Worm (Caenorhabditis elegans) whole organism, mixed stage, embryonic: Measurements from ENCODE around the gene nid-1.

Experiments
- M03D4.4 ChIP-seq: sonication (generic microtip); optimal IDR thresholded peaks from 2 replicates; lab custom pipeline; 2017; ENCODE audit warnings: mild to moderate bottlenecking, missing genetic modification characterization, missing compliant biosample characterization
- ces-1 ChIP-seq: fragments of 150-350 bp; optimal IDR thresholded peaks from 2 replicates; lab custom pipeline; 2014; ENCODE audit warnings: missing biosample characterization, missing genetic modification reagents, missing genetic modification characterization
- elt-1 ChIP-seq: sonication (generic microtip); optimal IDR thresholded peaks from 2 replicates; lab custom pipeline; 2017; ENCODE audit warnings: missing genetic modification characterization, mild to moderate bottlenecking, missing compliant biosample characterization, antibody characterized with exemption, moderate library complexity, borderline replicate concordance; ENCODE audit not compliant: insufficient read depth
- elt-3 ChIP-seq: fragments of 150-350 bp; optimal IDR thresholded peaks from 2 replicates; lab custom pipeline; 2014; ENCODE audit warnings: missing biosample characterization, missing genetic modification characterization
- lin-13 ChIP-seq: fragments of 150-350 bp; optimal IDR thresholded peaks from 2 replicates; lab custom pipeline; 2014; ENCODE audit warnings: missing biosample characterization, missing genetic modification characterization
- nhr-12 ChIP-seq: fragments of 150-350 bp; optimal IDR thresholded peaks from 2 replicates; lab custom pipeline; 2014; ENCODE audit warnings: missing biosample characterization, missing genetic modification characterization
- nhr-237 ChIP-seq: fragments of 150-350 bp; optimal IDR thresholded peaks from 2 replicates; lab custom pipeline; 2014; ENCODE audit warnings: missing biosample characterization, missing genetic modification characterization
- nhr-28 ChIP-seq: fragments of 150-350 bp; optimal IDR thresholded peaks from 2 replicates; lab custom pipeline; 2014; ENCODE audit warnings: missing biosample characterization, missing genetic modification characterization
- pha-4 ChIP-seq: fragments of 150-350 bp; optimal IDR thresholded peaks from 2 replicates; lab custom pipeline; 2018; ENCODE audit warnings: missing biosample characterization, missing genetic modification reagents, missing genetic modification characterization
- snpc-4 ChIP-seq: fragments of 150-350 bp; optimal IDR thresholded peaks from 2 replicates; lab custom pipeline; 2014; ENCODE audit warnings: missing biosample characterization, missing genetic modification characterization
- tbx-8 ChIP-seq: fragments of 200-800 bp; sonication (Bioruptor generic); optimal IDR thresholded peaks from 2 replicates; lab custom pipeline; 2018; ENCODE audit warnings: mild to moderate bottlenecking, missing genetic modification characterization, moderate library complexity, missing compliant biosample characterization
- unc-120 ChIP-seq: sonication (generic microtip); optimal IDR thresholded peaks from 2 replicates; lab custom pipeline; 2017; ENCODE audit warnings: missing genetic modification characterization, missing compliant biosample characterization; ENCODE audit not compliant: poor library complexity, severe bottlenecking
- unc-39 ChIP-seq: fragments of 150-350 bp; optimal IDR thresholded peaks from 2 replicates; lab custom pipeline; 2014; ENCODE audit warnings: missing biosample characterization, missing genetic modification characterization
- unc-62 ChIP-seq: fragments of 150-350 bp; optimal IDR thresholded peaks from 2 replicates; lab custom pipeline; 2014; ENCODE audit warnings: missing biosample characterization, missing genetic modification reagents, missing genetic modification characterization

DNA sequence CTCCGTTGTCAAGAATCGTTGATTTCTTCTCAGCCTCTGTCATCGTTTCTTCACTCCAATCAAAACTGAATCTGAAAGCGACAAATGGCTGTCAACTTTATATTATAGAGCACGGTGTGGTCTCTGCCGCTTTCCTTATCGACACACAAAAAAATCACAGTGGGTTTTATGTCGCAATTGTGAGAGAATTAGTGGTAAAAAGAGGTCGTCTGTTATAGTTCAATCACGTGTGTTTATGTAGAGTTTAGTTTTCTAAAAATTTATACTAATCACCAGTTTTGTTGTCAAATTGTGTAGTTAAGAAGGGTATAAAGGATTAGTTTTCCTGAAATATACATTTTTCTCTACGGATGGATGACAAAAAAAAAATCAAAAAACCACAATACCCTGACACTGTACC is 25.1 kb downstream of the nid-1 start, which contains the start of gene T16G1.7:
- TF ChIP-seq elt-3 (no peak), unc-39 (tag; lab: Kevin White, UChicago) (no peak), unc-120 (no peak), nhr-28 (tag; lab: Kevin White, UChicago) (no peak), unc-62 (GFP tag; lab: Kevin White, UChicago) (no peak), nhr-237 (tag; lab: Kevin White, UChicago) (no peak), elt-1 (tag; lab: Kevin White, UChicago) (no peak), M03D4.4 (tag; lab: Kevin White, UChicago) (no peak), lin-13 (tag; lab: Kevin White, UChicago) (no peak), snpc-4 (no peak), tbx-8 (no peak), nhr-12 (tag; lab: Kevin White, UChicago) (no peak), pha-4 (tag; lab: Kevin White, UChicago) (no peak), ces-1 (GFP tag; lab: Kevin White, UChicago) (no peak)
